Worm (Caenorhabditis elegans) whole organism, late embryonic: ENCODE data around the gene ver-4.

Experiments used
- Y22D7AL.16 ChIP-seq: sonication (generic microtip); optimal IDR thresholded peaks from 2 replicates; lab custom pipeline; 2016; ENCODE audit warnings: missing genetic modification characterization, missing compliant biosample characterization
- ceh-18 ChIP-seq: sonication (generic microtip); optimal IDR thresholded peaks from 2 replicates; lab custom pipeline; 2016; ENCODE audit warnings: missing genetic modification characterization, missing compliant biosample characterization
- ceh-6 ChIP-seq: fragments of 200-800 bp; sonication (Bioruptor generic); optimal IDR thresholded peaks from 2 replicates; lab custom pipeline; 2018; ENCODE audit warnings: mild to moderate bottlenecking, missing genetic modification characterization, missing compliant biosample characterization
- dmd-4 ChIP-seq: sonication (generic microtip); optimal IDR thresholded peaks from 2 replicates; lab custom pipeline; 2016; ENCODE audit warnings: borderline replicate concordance, missing genetic modification characterization, missing compliant biosample characterization
- dve-1 ChIP-seq: sonication (generic microtip); optimal IDR thresholded peaks from 2 replicates; lab custom pipeline; 2017; ENCODE audit warnings: antibody characterized with exemption, mild to moderate bottlenecking, missing genetic modification characterization, missing compliant biosample characterization
- fkh-10 ChIP-seq: fragments of 150-350 bp; optimal IDR thresholded peaks from 2 replicates; lab custom pipeline; 2014; ENCODE audit warnings: missing biosample characterization, missing genetic modification reagents, missing genetic modification characterization
- pax-1 ChIP-seq: fragments of 150-350 bp; optimal IDR thresholded peaks from 2 replicates; lab custom pipeline; 2014; ENCODE audit warnings: missing biosample characterization, missing genetic modification characterization
- pha-2 ChIP-seq: sonication (generic microtip); optimal IDR thresholded peaks from 2 replicates; lab custom pipeline; 2017; ENCODE audit warnings: mild to moderate bottlenecking, missing genetic modification characterization, missing compliant biosample characterization
- syd-9 ChIP-seq: sonication (generic microtip); optimal IDR thresholded peaks from 2 replicates; lab custom pipeline; 2016; ENCODE audit warnings: mild to moderate bottlenecking, missing genetic modification characterization, moderate library complexity, missing compliant biosample characterization
- tbx-2 ChIP-seq: sonication (generic microtip); optimal IDR thresholded peaks from 2 replicates; lab custom pipeline; 2016; ENCODE audit warnings: missing genetic modification characterization, missing compliant biosample characterization

ce11 chrX:10967698-10968097 lies 14.5 kb upstream of the ver-4 start, which contains the start of gene K09C8.9:
- no peak for TF ChIP-seq Y22D7AL.16 (tag; lab: Kevin White, UChicago)
- no peak for TF ChIP-seq ceh-18 (tag; lab: Kevin White, UChicago)
- no peak for TF ChIP-seq ceh-6 (GFP tag; lab: Kevin White, UChicago)
- no peak for TF ChIP-seq fkh-10 (GFP tag; lab: Kevin White, UChicago)
- no peak for TF ChIP-seq pha-2 (tag; lab: Kevin White, UChicago)
- no peak for TF ChIP-seq dve-1 (tag; lab: Kevin White, UChicago)
- TF ChIP-seq tbx-2 (tag; lab: Kevin White, UChicago), result no peak
- no peak for TF ChIP-seq dmd-4 (tag; lab: Kevin White, UChicago)
- TF ChIP-seq syd-9 (tag; lab: Kevin White, UChicago), result no peak
- TF ChIP-seq pax-1 (tag; lab: Kevin White, UChicago), result no peak
